Fruit fly (Drosophila melanogaster): ENCODE data around the gene Nt5a.

Gene Nt5a

dm6 chr3L:1320230-1320930 lies 13.2 kb upstream of the Nt5a start (continued):
- TF ChIP-seq CG9817 (tag; optimal IDR thresholded peaks at IDR 0.05) (no peak), wdn (GFP tag; IDR thresholded peaks at IDR 0.05) (no peak), Mes4 (GFP tag; optimal IDR thresholded peaks at IDR 0.05) (no peak), Rfx (GFP tag; IDR thresholded peaks at IDR 0.05) (no peak; the same call in 1 of the 2 replicates), az2 (GFP tag; optimal IDR thresholded peaks at IDR 0.05) (no peak), CG4328 (GFP tag; optimal IDR thresholded peaks at IDR 0.05) (no peak), CG6813 (GFP tag; optimal IDR thresholded peaks at IDR 0.05) (no peak), kni (GFP tag; optimal IDR thresholded peaks at IDR 0.05) (no peak), twi (tag; optimal IDR thresholded peaks at IDR 0.05) (no peak), zfh1 (GFP tag; IDR thresholded peaks at IDR 0.05) (no peak), chif (GFP tag; optimal IDR thresholded peaks at IDR 0.05) (no peak), lola (GFP tag; optimal IDR thresholded peaks at IDR 0.05) (no peak), CG17612 (GFP tag; IDR thresholded peaks at IDR 0.05) (no peak)

- TF ChIP-seq Dip2 (GFP tag; IDR thresholded peaks at IDR 0.05) (no peak), Optix (GFP tag; IDR thresholded peaks at IDR 0.05) (peak; percentile 83), HHEX (GFP tag; optimal IDR thresholded peaks at IDR 0.05) (peak; percentile 70), CG8290 (GFP tag; optimal IDR thresholded peaks at IDR 0.05) (peak; percentile 14), CG8290 (tag; optimal IDR thresholded peaks at IDR 0.05) (peak in 1 of 2 experiments; percentile 71), pita (GFP tag; optimal IDR thresholded peaks at IDR 0.05) (no peak), Sry-β (GFP tag; optimal IDR thresholded peaks at IDR 0.05) (peak; percentile 24), NC2β (GFP tag; optimal IDR thresholded peaks at IDR 0.05) (peak; percentile 75), CG3407 (GFP tag; optimal IDR thresholded peaks at IDR 0.05) (peak; percentile 75), Bgb (GFP tag; IDR thresholded peaks at IDR 0.05; ENCODE audit: partially characterized antibody) (no peak), Myb (GFP tag; optimal IDR thresholded peaks at IDR 0.05) (peak; percentile 22), dm (GFP tag; optimal IDR thresholded peaks at IDR 0.05) (peak; percentile 25), kni (GFP tag; optimal IDR thresholded peaks at IDR 0.05) (no peak), ttk (GFP tag; IDR thresholded peaks at IDR 0.05) (peak; percentile 81), CG12299 (tag; optimal IDR thresholded peaks at IDR 0.05) (peak; percentile 27), Meics (GFP tag; optimal IDR thresholded peaks at IDR 0.05) (peak; percentile 58), CG43689 (GFP tag; IDR thresholded peaks at IDR 0.05) (peak; percentile 30; the same call in 1 of the 2 replicates), Opbp (GFP tag; IDR thresholded peaks at IDR 0.05; ENCODE audit: partially characterized antibody) (no peak), CG8924 (tag; optimal IDR thresholded peaks at IDR 0.05) (peak; percentile 70), nerfin-2 (GFP tag; IDR thresholded peaks at IDR 0.05; ENCODE audit: partially characterized antibody) (no peak), Ets65A (GFP tag) (no peak), Chrac-16 (GFP tag; optimal IDR thresholded peaks at IDR 0.05) (peak; percentile 61), toy (GFP tag; IDR thresholded peaks at IDR 0.05) (no peak), NfI (GFP tag; optimal IDR thresholded peaks at IDR 0.05) (peak; percentile 80), CG31388 (GFP tag; optimal IDR thresholded peaks at IDR 0.05) (peak; percentile 62), dysf (GFP tag; IDR thresholded peaks at IDR 0.05) (peak; percentile 68; the same call in 2 of the 3 replicates), Pdp1 (GFP tag; optimal IDR thresholded peaks at IDR 0.05) (peak; percentile 24 to 72), Hey (tag; optimal IDR thresholded peaks at IDR 0.05) (no peak), CG1602 (GFP tag; optimal IDR thresholded peaks at IDR 0.05) (peak; percentile 60), CG31224 (GFP tag; IDR thresholded peaks at IDR 0.05) (no peak), CG17568 (GFP tag; optimal IDR thresholded peaks at IDR 0.05) (no peak), sc (optimal IDR thresholded peaks at IDR 0.05) (no peak), sc (GFP tag; optimal IDR thresholded peaks at IDR 0.05) (peak; percentile 72), CG7987 (GFP tag; optimal IDR thresholded peaks at IDR 0.05) (peak; percentile 5), CG17829 (tag; optimal IDR thresholded peaks at IDR 0.05) (peak; percentile 84), CG1603 (tag; optimal IDR thresholded peaks at IDR 0.05) (peak; percentile 89)
Observed at dm6 chr3L:1319097-1319725, 12.0 kb upstream of the Nt5a start.
